2 worm cellular contexts compared by ENCODE assay signal in genomic region chrX:8276984-8277383, ce11.
TF ChIP-seq lines count a peak whose summit lies in the region.

No protein-coding gene starts in this region.

TF ChIP-seq in whole organism, L1 larva, 84 proteins besides CTCF, POLR2A, EP300 and RAD21:
- TF ChIP-seq efl-1 (optimal IDR thresholded peaks at IDR 0.05; lab: Kevin White, UChicago), result no peak
- TF ChIP-seq efl-1 (GFP tag; optimal IDR thresholded peaks at IDR 0.05 in 1 of 2; lab: Kevin White, UChicago), result peak in 1 of 2 experiments; percentile 55
- no peak for TF ChIP-seq sox-4 (tag; optimal IDR thresholded peaks at IDR 0.05; lab: Kevin White, UChicago)
- TF ChIP-seq nhr-85 (tag; lab: Kevin White, UChicago), result peak; percentile 26

TF ChIP-seq in whole organism, L4 larva, 104 proteins besides CTCF, POLR2A, EP300 and RAD21:
- TF ChIP-seq R02D3.7 (tag; optimal IDR thresholded peaks at IDR 0.05; lab: Kevin White, UChicago), result no peak
- peak; percentile 59 for TF ChIP-seq aha-1 (tag; lab: Kevin White, UChicago)
- peak in 1 of 2 experiments; percentile 92 for TF ChIP-seq daf-16 (GFP tag; optimal IDR thresholded peaks at IDR 0.05; lab: Kevin White, UChicago)
- TF ChIP-seq daf-16 (tag; optimal IDR thresholded peaks at IDR 0.05; lab: Kevin White, UChicago), result no peak

Comparison
In these comparisons a context has a peak if more than half of its experiments do, and no peak if none do; other contexts are left out.
1. Of the 29 proteins assayed by ChIP-seq in both whole organism, L4 larva and whole organism, L1 larva: peak only in whole organism, L4 larva: aha-1; only in whole organism, L1 larva: none; in both: none; in neither: 28.